Worm (Caenorhabditis elegans): ENCODE measurements around the gene sdn-1.

- TF ChIP-seq flt-1 (GFP tag; IDR thresholded peaks at IDR 0.05) (no peak), tra-4 (tag; optimal IDR thresholded peaks at IDR 0.05) (no peak), ama-1 (optimal IDR thresholded peaks at IDR 0.05) (no peak), tbx-11 (GFP tag; IDR thresholded peaks at IDR 0.05) (no peak), hnd-1 (tag; optimal IDR thresholded peaks at IDR 0.05) (no peak)
Measured at ce11 chrX:10629117-10629516, 36.0 kb upstream of the sdn-1 start.
